Worm (Caenorhabditis elegans) whole organism, young adult: ENCODE measurements around the gene catp-7.

Source experiments
- T07F8.4 ChIP-seq: sonication (generic microtip); optimal IDR thresholded peaks from 2 replicates; lab custom pipeline; 2016; ENCODE audit warnings: mild to moderate bottlenecking, missing genetic modification characterization, moderate library complexity, missing compliant biosample characterization
- hrde-1 ChIP-seq: sonication (generic microtip); optimal IDR thresholded peaks from 2 replicates; lab custom pipeline; 2016; ENCODE audit warnings: missing genetic modification characterization, mild to moderate bottlenecking, missing compliant biosample characterization, moderate library complexity, missing genotype, missing genetic modification reagents, borderline replicate concordance
- let-526 ChIP-seq: fragments of 200-800 bp; sonication (Bioruptor generic); IDR thresholded peaks from 2 replicates; pipeline ENCODE4 v1.3.6; 2022; ENCODE audit warnings: missing genetic modification reagents, missing genetic modification characterization, missing compliant biosample characterization
- snpc-4 ChIP-seq, 5 experiments: fragments of 150-350 bp in 1 of 5; sonication (generic microtip) in 4 of 5; optimal IDR thresholded peaks; 2 replicates each; lab custom pipeline; 2014 to 2018; ENCODE audit warnings: missing genetic modification characterization in 5 of 5, missing biosample characterization in 3 of 5, antibody characterized with exemption in 2 of 5, mild to moderate bottlenecking in 2 of 5, missing compliant biosample characterization in 2 of 5, missing genotype in 2 of 5, moderate library complexity in 2 of 5, missing genetic modification reagents in 1 of 5

- no peak for TF ChIP-seq hrde-1 (tag; lab: Kevin White, UChicago)
- TF ChIP-seq let-526 (GFP tag; lab: Robert Waterston, UW): no peak
- TF ChIP-seq T07F8.4: no peak
- no peak for TF ChIP-seq snpc-4 (GFP tag; optimal IDR thresholded peaks at IDR 0.05; lab: Kevin White, UChicago)
- TF ChIP-seq snpc-4 (tag; optimal IDR thresholded peaks at IDR 0.05; lab: Kevin White, UChicago): no peak
Observed at ce11 chrIV:8570253-8570652, 15.5 kb upstream of the catp-7 start, which contains the start of gene Y59H11AM.4.
